Worm (Caenorhabditis elegans) whole organism, L3 larva: Measurements from ENCODE around the gene T07D3.4.
A peak's percentile ranks its signal among the peaks of the same experiment; 100 is the strongest.
"Not testable (repeated sequence)": the region's sequence is repeated elsewhere in the genome, so short reads cannot be mapped to it uniquely, and the experiment has no call there.

Experiments
- R02D3.7 ChIP-seq: fragments of 150-350 bp; optimal IDR thresholded peaks from 2 replicates; lab custom pipeline; 2014; ENCODE audit warnings: missing biosample characterization, missing genetic modification characterization
- ZK546.5 ChIP-seq: sonication (generic microtip); optimal IDR thresholded peaks from 2 replicates; lab custom pipeline; 2017; ENCODE audit warnings: missing biosample characterization, missing genetic modification characterization
- aly-2 ChIP-seq: fragments of 150-350 bp; optimal IDR thresholded peaks from 2 replicates; lab custom pipeline; 2014; ENCODE audit warnings: missing biosample characterization, missing genetic modification characterization
- ama-1 ChIP-seq: fragments of 150-350 bp; optimal IDR thresholded peaks from 2 replicates; lab custom pipeline; 2018
- ceh-16 ChIP-seq: sonication (generic microtip); optimal IDR thresholded peaks from 2 replicates; lab custom pipeline; 2017; ENCODE audit warnings: missing biosample characterization, missing genetic modification characterization
- ceh-28 ChIP-seq: fragments of 150-350 bp; optimal IDR thresholded peaks from 2 replicates; lab custom pipeline; 2014; ENCODE audit warnings: missing biosample characterization, missing genetic modification reagents, missing genetic modification characterization
- ceh-82 ChIP-seq: fragments of 150-350 bp; optimal IDR thresholded peaks from 2 replicates; lab custom pipeline; 2014; ENCODE audit warnings: missing biosample characterization, missing genetic modification characterization
- daf-12 ChIP-seq: fragments of 150-350 bp; optimal IDR thresholded peaks from 2 replicates; lab custom pipeline; 2014; ENCODE audit warnings: missing biosample characterization, missing genetic modification reagents, missing genetic modification characterization
- egl-27 ChIP-seq: sonication (generic microtip); optimal IDR thresholded peaks from 4 replicates; lab custom pipeline; 2017; ENCODE audit warnings: missing biosample characterization, missing genetic modification reagents, missing genetic modification characterization
- egl-5 ChIP-seq: fragments of 150-350 bp; optimal IDR thresholded peaks from 2 replicates; lab custom pipeline; 2017; ENCODE audit warnings: missing biosample characterization, missing genetic modification reagents, missing genetic modification characterization, inconsistent platforms
- elt-1 ChIP-seq: fragments of 150-350 bp; optimal IDR thresholded peaks from 2 replicates; lab custom pipeline; 2014; ENCODE audit warnings: missing biosample characterization, missing genetic modification characterization
- elt-2 ChIP-seq: sonication (generic microtip); optimal IDR thresholded peaks from 2 replicates; lab custom pipeline; 2016; ENCODE audit warnings: missing genetic modification reagents, mild to moderate bottlenecking, missing genetic modification characterization, missing compliant biosample characterization
- elt-3 ChIP-seq, 3 experiments: fragments of 150-350 bp in 1 of 3; sonication (generic microtip) in 2 of 3; optimal IDR thresholded peaks; 2 replicates in 2 of 3; 4 replicates in 1 of 3; lab custom pipeline; 2014 to 2017; ENCODE audit warnings: missing biosample characterization in 3 of 3, missing genetic modification characterization in 3 of 3
- eor-1 ChIP-seq, 2 experiments: fragments of 150-350 bp; optimal IDR thresholded peaks; 2 replicates each; lab custom pipeline; 2014 to 2018; ENCODE audit warnings: missing biosample characterization in 2 of 2, missing genetic modification characterization in 2 of 2
- fkh-2 ChIP-seq: fragments of 150-350 bp; optimal IDR thresholded peaks from 2 replicates; lab custom pipeline; 2014; ENCODE audit warnings: missing biosample characterization, missing genetic modification reagents, missing genetic modification characterization
- fos-1 ChIP-seq: fragments of 150-350 bp; optimal IDR thresholded peaks from 2 replicates; lab custom pipeline; 2014; ENCODE audit warnings: missing biosample characterization, missing genetic modification characterization
- hmg-11 ChIP-seq: sonication (generic microtip); optimal IDR thresholded peaks from 2 replicates; lab custom pipeline; 2016; ENCODE audit warnings: missing genetic modification characterization, missing compliant biosample characterization
- jun-1 ChIP-seq: fragments of 150-350 bp; optimal IDR thresholded peaks from 2 replicates; lab custom pipeline; 2014; ENCODE audit warnings: missing biosample characterization, missing genetic modification reagents, missing genetic modification characterization
- lin-15B ChIP-seq: fragments of 150-350 bp; optimal IDR thresholded peaks from 2 replicates; lab custom pipeline; 2014; ENCODE audit warnings: missing biosample characterization, missing genetic modification characterization
- lin-39 ChIP-seq: fragments of 150-350 bp; optimal IDR thresholded peaks from 2 replicates; lab custom pipeline; 2018; ENCODE audit warnings: missing biosample characterization, missing genetic modification reagents, missing genetic modification characterization
- lsy-12 ChIP-seq: sonication (generic microtip); optimal IDR thresholded peaks from 2 replicates; lab custom pipeline; 2016; ENCODE audit warnings: mild to moderate bottlenecking, missing genetic modification characterization, missing compliant biosample characterization
- mdl-1 ChIP-seq: fragments of 150-350 bp; optimal IDR thresholded peaks from 2 replicates; lab custom pipeline; 2014; ENCODE audit warnings: missing biosample characterization, missing genetic modification characterization
- mml-1 ChIP-seq: fragments of 150-350 bp; sonication (generic microtip); optimal IDR thresholded peaks from 3 replicates; lab custom pipeline; 2014; ENCODE audit warnings: missing biosample characterization, missing genetic modification characterization
- nfya-1 ChIP-seq: sonication (generic microtip); optimal IDR thresholded peaks from 2 replicates; lab custom pipeline; 2017; ENCODE audit warnings: missing genetic modification characterization, mild to moderate bottlenecking, missing compliant biosample characterization, antibody characterized with exemption, moderate library complexity; ENCODE audit not compliant: insufficient read depth
- nhr-11 ChIP-seq: fragments of 150-350 bp; optimal IDR thresholded peaks from 2 replicates; lab custom pipeline; 2014; ENCODE audit warnings: missing biosample characterization, missing genetic modification characterization
- nhr-12 ChIP-seq: fragments of 150-350 bp; optimal IDR thresholded peaks from 2 replicates; lab custom pipeline; 2014; ENCODE audit warnings: missing biosample characterization, missing genetic modification characterization
- nhr-23 ChIP-seq: fragments of 150-350 bp; optimal IDR thresholded peaks from 2 replicates; lab custom pipeline; 2014; ENCODE audit warnings: missing biosample characterization, missing genetic modification reagents, missing genetic modification characterization
- nhr-237 ChIP-seq: fragments of 150-350 bp; optimal IDR thresholded peaks from 2 replicates; lab custom pipeline; 2014; ENCODE audit warnings: missing biosample characterization, missing genetic modification characterization
- nhr-25 ChIP-seq: sonication (generic microtip); optimal IDR thresholded peaks from 2 replicates; lab custom pipeline; 2017; ENCODE audit warnings: missing biosample characterization, missing genetic modification characterization
- nhr-43 ChIP-seq: sonication (generic microtip); optimal IDR thresholded peaks from 2 replicates; lab custom pipeline; 2016; ENCODE audit warnings: mild to moderate bottlenecking, missing genetic modification characterization, missing compliant biosample characterization; ENCODE audit not compliant: poor library complexity, severe bottlenecking
- nhr-67 ChIP-seq: fragments of 150-350 bp; optimal IDR thresholded peaks from 2 replicates; lab custom pipeline; 2014; ENCODE audit warnings: missing biosample characterization, missing genetic modification characterization
- nhr-76 ChIP-seq: fragments of 150-350 bp; sonication (generic microtip); optimal IDR thresholded peaks from 5 replicates; lab custom pipeline; 2014; ENCODE audit warnings: missing biosample characterization, missing genetic modification characterization
- nhr-77 ChIP-seq: fragments of 150-350 bp; optimal IDR thresholded peaks from 2 replicates; lab custom pipeline; 2014; ENCODE audit warnings: missing biosample characterization, missing genetic modification characterization
- pqm-1 ChIP-seq: fragments of 150-350 bp; optimal IDR thresholded peaks from 2 replicates; lab custom pipeline; 2017; ENCODE audit warnings: missing biosample characterization, missing genetic modification characterization, inconsistent platforms
- sea-2 ChIP-seq: fragments of 150-350 bp; sonication (generic microtip); optimal IDR thresholded peaks from 4 replicates; lab custom pipeline; 2014; ENCODE audit warnings: missing biosample characterization, missing genetic modification reagents, missing genetic modification characterization
- skn-1 ChIP-seq: fragments of 150-350 bp; optimal IDR thresholded peaks from 2 replicates; lab custom pipeline; 2014; ENCODE audit warnings: missing biosample characterization, missing genetic modification characterization
- snpc-4 ChIP-seq: fragments of 150-350 bp; optimal IDR thresholded peaks from 2 replicates; lab custom pipeline; 2014; ENCODE audit warnings: missing biosample characterization, missing genetic modification characterization
- tbx-2 ChIP-seq: sonication (generic microtip); optimal IDR thresholded peaks from 2 replicates; lab custom pipeline; 2016; ENCODE audit warnings: mild to moderate bottlenecking, missing genetic modification characterization, missing compliant biosample characterization
- unc-39 ChIP-seq: sonication (generic microtip); optimal IDR thresholded peaks from 4 replicates; lab custom pipeline; 2017; ENCODE audit warnings: missing biosample characterization, missing genetic modification characterization
- unc-62 ChIP-seq: fragments of 150-350 bp; sonication (generic microtip); optimal IDR thresholded peaks from 4 replicates; lab custom pipeline; 2014; ENCODE audit warnings: missing biosample characterization, missing genetic modification reagents, missing genetic modification characterization
- zag-1 ChIP-seq: fragments of 150-350 bp; optimal IDR thresholded peaks from 2 replicates; lab custom pipeline; 2014; ENCODE audit warnings: missing biosample characterization, missing genetic modification characterization
- ztf-11 ChIP-seq: fragments of 150-350 bp; optimal IDR thresholded peaks from 2 replicates; lab custom pipeline; 2014; ENCODE audit warnings: missing biosample characterization, missing genetic modification characterization
- ztf-4 ChIP-seq: fragments of 150-350 bp; optimal IDR thresholded peaks from 2 replicates; lab custom pipeline; 2014; ENCODE audit warnings: missing biosample characterization, missing genetic modification characterization

The T07D3.4 gene

DNA sequence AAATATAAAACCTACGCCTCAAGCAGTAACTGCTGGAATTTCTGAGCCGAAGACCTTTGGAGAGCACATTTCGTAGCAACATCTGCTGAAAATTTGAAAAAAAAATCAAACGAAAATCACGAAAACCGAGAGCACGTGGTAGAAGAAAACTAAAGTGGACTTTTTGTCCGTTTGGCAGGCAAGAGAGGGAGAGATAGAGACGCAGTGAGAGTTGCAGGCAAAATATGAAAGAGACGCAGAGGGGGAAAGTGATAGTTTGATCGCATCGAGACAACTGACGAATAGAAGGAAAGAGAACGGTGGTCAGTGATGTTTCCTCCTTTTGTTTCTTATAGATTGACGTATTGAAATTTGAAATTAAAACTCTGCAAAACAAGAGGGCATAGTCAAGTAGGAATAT is 39.6 kb upstream of the T07D3.4 start, which contains the start of the genes acdh-9 and F28A10.13:
acdh-9 (minus strand) TSS at position 85 of the 400 bp plus-strand sequence.
F28A10.13 (plus strand) TSS at position 294 of the 400 bp plus-strand sequence.
- TF ChIP-seq egl-27 (no peak), nhr-11 (tag; lab: Kevin White, UChicago) (no peak), ZK546.5 (tag; lab: Kevin White, UChicago) (no peak), unc-62 (GFP tag; lab: Kevin White, UChicago) (no peak), nhr-43 (tag; lab: Kevin White, UChicago) (no peak), nhr-76 (tag; lab: Kevin White, UChicago) (peak; percentile 95), skn-1 (tag; lab: Kevin White, UChicago) (no peak), elt-1 (tag; lab: Kevin White, UChicago) (no peak), aly-2 (no peak), mdl-1 (tag; lab: Kevin White, UChicago) (peak; percentile 79), ztf-4 (no peak), lin-39 (tag; lab: Kevin White, UChicago) (no peak), pqm-1 (peak; percentile 44), nhr-67 (tag; lab: Kevin White, UChicago) (no peak), lin-15B (tag; lab: Kevin White, UChicago) (peak; percentile 8), ama-1 (lab: Kevin White, UChicago) (peak; percentile 68), ceh-16 (no peak), mml-1 (tag; lab: Kevin White, UChicago) (no peak), lsy-12 (tag; lab: Kevin White, UChicago) (no peak), hmg-11 (tag; lab: Kevin White, UChicago) (no peak), fos-1 (tag; lab: Kevin White, UChicago) (no peak), sea-2 (no peak), fkh-2 (tag; lab: Kevin White, UChicago) (no peak), elt-3 (tag; optimal IDR thresholded peaks at IDR 0.05; lab: Kevin White, UChicago) (no peak), nhr-23 (tag; lab: Kevin White, UChicago) (peak; percentile 11), jun-1 (tag; lab: Kevin White, UChicago) (peak; percentile 36), nhr-77 (tag; lab: Kevin White, UChicago) (no peak), nfya-1 (tag; lab: Kevin White, UChicago) (peak; percentile 65), zag-1 (tag; lab: Kevin White, UChicago) (no peak), ztf-11 (tag; lab: Kevin White, UChicago) (no peak), nhr-237 (tag; lab: Kevin White, UChicago) (no peak), ceh-28 (tag; lab: Kevin White, UChicago) (no peak), ceh-82 (tag; lab: Kevin White, UChicago) (no peak), unc-39 (tag; lab: Kevin White, UChicago) (no peak), nhr-12 (tag; lab: Kevin White, UChicago) (no peak), snpc-4 (no peak), R02D3.7 (tag; lab: Kevin White, UChicago) (no peak), tbx-2 (tag; lab: Kevin White, UChicago) (no peak), nhr-25 (peak; percentile 22), eor-1 (tag; optimal IDR thresholded peaks at IDR 0.05; lab: Kevin White, UChicago) (no peak), daf-12 (tag; lab: Kevin White, UChicago) (no peak), elt-2 (tag; lab: Kevin White, UChicago) (peak; percentile 69), egl-5 (tag; lab: Kevin White, UChicago) (no peak)

DNA sequence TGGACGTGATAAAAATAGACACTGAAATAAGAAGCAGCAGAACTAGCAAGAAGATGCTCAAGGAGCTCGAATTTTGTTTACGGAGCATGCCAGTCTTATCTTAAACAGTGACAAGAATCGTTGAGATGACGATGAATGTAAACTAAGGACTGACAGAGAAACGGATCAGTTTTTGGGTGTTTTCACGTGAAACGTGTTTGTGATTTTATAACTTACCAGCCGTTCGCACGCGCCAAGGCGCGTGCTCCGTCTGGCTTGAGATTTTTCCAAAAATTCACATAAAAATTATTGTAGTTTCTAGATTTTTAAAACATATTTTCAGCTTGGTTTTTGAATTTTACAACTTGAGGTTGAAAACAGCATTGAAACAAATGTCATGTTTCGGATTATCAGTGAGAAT is 37.5 kb upstream of the T07D3.4 start, which contains the start of gene F28A10.5:
F28A10.5 (minus strand) TSS at position 101 of the 400 bp plus-strand sequence.
- TF ChIP-seq nfya-1 (tag; lab: Kevin White, UChicago); eor-1 (tag; optimal IDR thresholded peaks at IDR 0.05; lab: Kevin White, UChicago); egl-27: not testable (repeated sequence)
